Worm (Caenorhabditis elegans) whole organism, late embryonic: ENCODE results near the gene nhr-38.

Experiments used
- nfya-1 ChIP-seq: sonication (generic microtip); optimal IDR thresholded peaks from 2 replicates; lab custom pipeline; 2017; ENCODE audit warnings: missing genetic modification characterization, mild to moderate bottlenecking, missing compliant biosample characterization, antibody characterized with exemption, moderate library complexity
- nhr-232 ChIP-seq: sonication (generic microtip); optimal IDR thresholded peaks from 2 replicates; lab custom pipeline; 2016; ENCODE audit warnings: missing genetic modification characterization, missing compliant biosample characterization
- pha-4 ChIP-seq: fragments of 150-350 bp; optimal IDR thresholded peaks from 2 replicates; lab custom pipeline; 2018; ENCODE audit warnings: missing biosample characterization, missing genetic modification reagents, missing genetic modification characterization
- ref-2 ChIP-seq: sonication (generic microtip); optimal IDR thresholded peaks from 2 replicates; lab custom pipeline; 2016; ENCODE audit warnings: missing genetic modification characterization, missing compliant biosample characterization

- no peak for TF ChIP-seq nhr-232
- TF ChIP-seq pha-4 (tag; lab: Kevin White, UChicago), result no peak
- no peak for TF ChIP-seq nfya-1 (tag; lab: Kevin White, UChicago)
- TF ChIP-seq ref-2, result no peak
Observed at ce11 chrIV:9676535-9676934, 33.5 kb upstream of the nhr-38 start.
